Fruit fly (Drosophila melanogaster) S2 (cell line): Measurements from ENCODE around the gene CG14693.

Source experiments
- CG8478 ChIP-seq: fragments of >200 bp; optimal IDR thresholded peaks from 2 replicates; lab custom pipeline; 2018
- CTCF ChIP-seq, 2 experiments: fragments of >200 bp; optimal IDR thresholded peaks; 2 replicates each; lab custom pipeline; 2018

- no peak for TF ChIP-seq CG8478 (lab: Kevin White, UChicago)
- TF ChIP-seq CTCF (optimal IDR thresholded peaks at IDR 0.05; lab: Kevin White, UChicago), result no peak
Measured at dm6 chr3R:10788186-10788585, 26.7 kb downstream of the CG14693 start, which contains the start of the genes Art1 and Mcm5.
